Worm (Caenorhabditis elegans) whole organism, young adult: ENCODE results near the gene F56C9.8.
A peak's percentile ranks its signal among the peaks of the same experiment; 100 is the strongest.

Experiments used
- F49E8.2 ChIP-seq: sonication (generic microtip); optimal IDR thresholded peaks from 3 replicates; lab custom pipeline; 2017; ENCODE audit warnings: missing genetic modification characterization, mild to moderate bottlenecking, missing compliant biosample characterization, antibody characterized with exemption, moderate library complexity; ENCODE audit not compliant: insufficient read depth
- F55B11.4 ChIP-seq: sonication (generic microtip); optimal IDR thresholded peaks from 2 replicates; lab custom pipeline; 2016; ENCODE audit warnings: missing compliant biosample characterization, missing genetic modification characterization, borderline replicate concordance; ENCODE audit not compliant: insufficient read depth
- K11D2.4 ChIP-seq: fragments of 200-800 bp; sonication (Bioruptor generic); IDR thresholded peaks from 2 replicates; pipeline ENCODE4 v1.3.6; 2022; ENCODE audit warnings: missing genetic modification reagents, missing genetic modification characterization, missing compliant biosample characterization
- K12H6.12 ChIP-seq: fragments of 200-800 bp; sonication (Bioruptor generic); optimal IDR thresholded peaks from 2 replicates; lab custom pipeline; 2018; ENCODE audit warnings: mild to moderate bottlenecking, missing genetic modification characterization, missing compliant biosample characterization
- T26A5.8 ChIP-seq: sonication (generic microtip); optimal IDR thresholded peaks from 2 replicates; lab custom pipeline; 2016; ENCODE audit warnings: missing genetic modification characterization, missing compliant biosample characterization
- ZK185.1 ChIP-seq: sonication (generic microtip); optimal IDR thresholded peaks from 2 replicates; lab custom pipeline; 2016; ENCODE audit warnings: mild to moderate bottlenecking, missing genetic modification characterization, missing compliant biosample characterization; ENCODE audit not compliant: poor library complexity, severe bottlenecking
- bed-2 ChIP-seq: fragments of 200-800 bp; sonication (Bioruptor generic); IDR thresholded peaks from 2 replicates; pipeline ENCODE4 v1.3.6; 2022; ENCODE audit warnings: missing genetic modification reagents, missing genetic modification characterization, missing compliant biosample characterization
- ceh-40 ChIP-seq: fragments of 200-800 bp; sonication (Bioruptor generic); IDR thresholded peaks from 2 replicates; pipeline ENCODE4 v1.3.6; 2022; ENCODE audit warnings: missing genetic modification characterization, missing compliant biosample characterization
- ceh-58 ChIP-seq: fragments of 200-800 bp; sonication (Bioruptor generic); IDR thresholded peaks from 2 replicates; pipeline ENCODE4 v1.3.6; 2022; ENCODE audit warnings: missing genetic modification characterization, missing compliant biosample characterization
- ceh-91 ChIP-seq: fragments of 200-800 bp; sonication (Bioruptor generic); IDR thresholded peaks from 2 replicates; pipeline ENCODE4 v1.3.6; 2022; ENCODE audit warnings: missing genetic modification reagents, missing genetic modification characterization, missing compliant biosample characterization
- dox-1 ChIP-seq: fragments of 200-800 bp; sonication (Bioruptor generic); IDR thresholded peaks from 2 replicates; pipeline ENCODE4 v1.3.6; 2022; ENCODE audit warnings: missing genetic modification reagents, missing genetic modification characterization, missing compliant biosample characterization
- dpl-1 ChIP-seq: fragments of 150-350 bp; optimal IDR thresholded peaks from 2 replicates; lab custom pipeline; 2014; ENCODE audit warnings: missing biosample characterization, missing genetic modification reagents, missing genetic modification characterization
- efl-1 ChIP-seq: fragments of 150-350 bp; optimal IDR thresholded peaks from 2 replicates; lab custom pipeline; 2014; ENCODE audit warnings: missing biosample characterization, missing genetic modification reagents, missing genetic modification characterization
- ekl-4 ChIP-seq: fragments of 200-800 bp; sonication (Bioruptor generic); IDR thresholded peaks from 2 replicates; pipeline ENCODE4 v1.3.6; 2022; ENCODE audit warnings: missing genetic modification reagents, missing genetic modification characterization, missing compliant biosample characterization
- ets-4 ChIP-seq: fragments of 200-800 bp; sonication (Bioruptor generic); optimal IDR thresholded peaks from 2 replicates; lab custom pipeline; 2018; ENCODE audit warnings: mild to moderate bottlenecking, missing genetic modification characterization, missing compliant biosample characterization
- hlh-26 ChIP-seq: fragments of 200-800 bp; sonication (Bioruptor generic); conservative IDR thresholded peaks from 2 replicates; pipeline ENCODE4 v1.3.6; 2022; ENCODE audit warnings: missing genetic modification reagents, missing genetic modification characterization, missing compliant biosample characterization
- hmg-1.2 ChIP-seq: fragments of 200-800 bp; sonication (Bioruptor generic); IDR thresholded peaks from 2 replicates; pipeline ENCODE4 v1.3.6; 2022; ENCODE audit warnings: missing genetic modification reagents, missing genetic modification characterization, missing compliant biosample characterization
- hsf-1 ChIP-seq: fragments of 200-800 bp; sonication (Bioruptor generic); IDR thresholded peaks from 2 replicates; pipeline ENCODE4 v1.3.6; 2022; ENCODE audit warnings: missing genetic modification reagents, missing genetic modification characterization, missing compliant biosample characterization
- lin-26 ChIP-seq: fragments of 200-800 bp; sonication (Bioruptor generic); IDR thresholded peaks from 2 replicates; pipeline ENCODE4 v1.3.6; 2022; ENCODE audit warnings: missing genetic modification reagents, missing genetic modification characterization, missing compliant biosample characterization
- lin-40 ChIP-seq: sonication (generic microtip); optimal IDR thresholded peaks from 2 replicates; lab custom pipeline; 2016; ENCODE audit warnings: missing genetic modification characterization, mild to moderate bottlenecking, missing compliant biosample characterization, missing genotype, missing genetic modification reagents
- lin-54 ChIP-seq: fragments of 200-800 bp; sonication (Bioruptor generic); optimal IDR thresholded peaks from 2 replicates; lab custom pipeline; 2018; ENCODE audit warnings: mild to moderate bottlenecking, missing genetic modification characterization, missing compliant biosample characterization
- lsl-1 ChIP-seq: fragments of 200-800 bp; sonication (Bioruptor generic); optimal IDR thresholded peaks from 2 replicates; lab custom pipeline; 2018; ENCODE audit warnings: mild to moderate bottlenecking, missing genetic modification characterization, moderate library complexity, missing compliant biosample characterization
- madf-10 ChIP-seq: sonication (generic microtip); optimal IDR thresholded peaks from 2 replicates; lab custom pipeline; 2016; ENCODE audit warnings: mild to moderate bottlenecking, missing genetic modification characterization, missing compliant biosample characterization
- madf-6 ChIP-seq: fragments of 200-800 bp; sonication (Bioruptor generic); IDR thresholded peaks from 2 replicates; pipeline ENCODE4 v1.3.6; 2022; ENCODE audit warnings: missing genetic modification reagents, missing genetic modification characterization, missing compliant biosample characterization
- nhr-179 ChIP-seq: sonication (generic microtip); optimal IDR thresholded peaks from 2 replicates; lab custom pipeline; 2016; ENCODE audit warnings: mild to moderate bottlenecking, missing genetic modification characterization, missing compliant biosample characterization
- nhr-27 ChIP-seq: fragments of 200-800 bp; sonication (Bioruptor generic); optimal IDR thresholded peaks from 2 replicates; lab custom pipeline; 2018; ENCODE audit warnings: mild to moderate bottlenecking, missing genetic modification characterization, moderate library complexity, missing compliant biosample characterization
- nhr-80 ChIP-seq: sonication (generic microtip); optimal IDR thresholded peaks from 2 replicates; lab custom pipeline; 2016; ENCODE audit warnings: missing genetic modification characterization, missing compliant biosample characterization
- pha-4 ChIP-seq: fragments of 150-350 bp; sonication (generic microtip); optimal IDR thresholded peaks from 2 replicates; lab custom pipeline; 2014; ENCODE audit warnings: missing biosample characterization, missing genetic modification reagents, missing genetic modification characterization
- snpc-1.3 ChIP-seq: sonication (generic microtip); optimal IDR thresholded peaks from 2 replicates; lab custom pipeline; 2017; ENCODE audit warnings: missing genetic modification characterization, mild to moderate bottlenecking, missing compliant biosample characterization, antibody characterized with exemption, moderate library complexity, missing genotype, missing genetic modification reagents; ENCODE audit not compliant: insufficient read depth
- snpc-3.4 ChIP-seq: sonication (generic microtip); optimal IDR thresholded peaks from 2 replicates; lab custom pipeline; 2017; ENCODE audit warnings: missing genetic modification characterization, mild to moderate bottlenecking, missing compliant biosample characterization, antibody characterized with exemption, moderate library complexity, missing genotype, missing genetic modification reagents
- snpc-4 ChIP-seq, 5 experiments: fragments of 150-350 bp in 1 of 5; sonication (generic microtip) in 4 of 5; optimal IDR thresholded peaks; 2 replicates each; lab custom pipeline; 2014 to 2018; ENCODE audit warnings: missing genetic modification characterization in 5 of 5, missing biosample characterization in 3 of 5, antibody characterized with exemption in 2 of 5, mild to moderate bottlenecking in 2 of 5, missing compliant biosample characterization in 2 of 5, missing genotype in 2 of 5, moderate library complexity in 2 of 5, missing genetic modification reagents in 1 of 5
- tbp1 ChIP-seq: fragments of 200-800 bp; sonication (Bioruptor generic); optimal IDR thresholded peaks from 2 replicates; lab custom pipeline; 2018; ENCODE audit warnings: mild to moderate bottlenecking, missing genetic modification characterization, missing compliant biosample characterization
- unc-130 ChIP-seq: sonication (generic microtip); optimal IDR thresholded peaks from 2 replicates; lab custom pipeline; 2016; ENCODE audit warnings: missing genetic modification reagents, missing genetic modification characterization, missing compliant biosample characterization
- zim-3 ChIP-seq: sonication (generic microtip); optimal IDR thresholded peaks from 2 replicates; lab custom pipeline; 2017; ENCODE audit warnings: mild to moderate bottlenecking, missing genetic modification characterization, moderate library complexity, missing compliant biosample characterization
- ztf-28 ChIP-seq: fragments of 200-800 bp; sonication (Bioruptor generic); IDR thresholded peaks from 2 replicates; pipeline ENCODE4 v1.3.6; 2022; ENCODE audit warnings: missing genetic modification reagents, missing genetic modification characterization, missing compliant biosample characterization
- ztf-6 ChIP-seq: fragments of 200-800 bp; sonication (Bioruptor generic); IDR thresholded peaks from 2 replicates; pipeline ENCODE4 v1.3.6; 2022; ENCODE audit warnings: missing genetic modification reagents, missing genetic modification characterization, missing compliant biosample characterization

Gene F56C9.8

ce11 chrIII:7323331-7323730 lies 4.0 kb upstream of the F56C9.8 start:
- peak; percentile 24 for TF ChIP-seq nhr-80
- TF ChIP-seq dox-1 (GFP tag; lab: Robert Waterston, UW) = no peak

ce11 chrIII:7322018-7322417 lies 2.7 kb upstream of the F56C9.8 start:
- TF ChIP-seq pha-4 (tag; lab: Kevin White, UChicago) = peak; percentile 7
- no peak for TF ChIP-seq ZK185.1 (tag; lab: Kevin White, UChicago)
- TF ChIP-seq madf-10 (tag; lab: Kevin White, UChicago) = no peak
- no peak for TF ChIP-seq ceh-40 (GFP tag; lab: Robert Waterston, UW)

- TF ChIP-seq K12H6.12 (no peak), nhr-80 (peak; percentile 63)
Measured at ce11 chrIII:7317354-7317753, 2.0 kb downstream of the F56C9.8 start.

DNA sequence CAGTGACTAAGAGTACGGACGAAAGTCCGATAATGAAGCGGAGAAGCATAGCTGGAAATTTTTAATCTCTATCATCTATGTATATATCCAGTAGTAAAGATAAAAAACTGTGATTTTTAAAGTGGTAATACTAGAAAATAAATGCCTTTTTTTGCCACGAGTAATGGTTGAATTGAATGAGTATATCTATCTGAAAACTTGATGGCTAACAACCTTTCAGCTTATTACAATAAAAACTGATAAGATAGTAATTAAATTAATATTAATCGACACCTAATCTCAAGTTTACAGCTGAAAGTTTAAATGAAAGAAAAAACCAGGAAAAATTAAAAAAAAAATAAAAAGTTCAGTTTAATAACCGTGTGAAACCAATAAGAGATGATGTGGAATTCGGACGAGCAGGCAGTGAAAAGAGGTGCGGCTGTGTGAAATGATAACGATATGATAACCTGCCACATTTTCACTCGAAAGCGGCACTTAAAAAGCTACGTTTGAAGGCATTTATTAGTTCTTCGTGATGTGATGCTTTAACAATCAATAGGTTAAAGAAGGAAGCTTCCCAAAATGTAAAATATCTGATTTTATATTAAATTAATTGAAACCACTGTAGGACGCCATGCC lies 4.3 kb downstream of the F56C9.8 start, which contains the start of gene nspg-6:
nspg-6 (minus strand) TSS at position 51 of the 621 bp plus-strand sequence.
- no peak for TF ChIP-seq F55B11.4
- TF ChIP-seq hlh-26 (GFP tag; lab: Robert Waterston, UW) = no peak
- TF ChIP-seq nhr-80 = peak; percentile 75
- no peak for TF ChIP-seq snpc-1.3
- no peak for TF ChIP-seq ceh-91 (GFP tag; lab: Robert Waterston, UW)
- TF ChIP-seq, all 124 proteins: peak for 1

DNA sequence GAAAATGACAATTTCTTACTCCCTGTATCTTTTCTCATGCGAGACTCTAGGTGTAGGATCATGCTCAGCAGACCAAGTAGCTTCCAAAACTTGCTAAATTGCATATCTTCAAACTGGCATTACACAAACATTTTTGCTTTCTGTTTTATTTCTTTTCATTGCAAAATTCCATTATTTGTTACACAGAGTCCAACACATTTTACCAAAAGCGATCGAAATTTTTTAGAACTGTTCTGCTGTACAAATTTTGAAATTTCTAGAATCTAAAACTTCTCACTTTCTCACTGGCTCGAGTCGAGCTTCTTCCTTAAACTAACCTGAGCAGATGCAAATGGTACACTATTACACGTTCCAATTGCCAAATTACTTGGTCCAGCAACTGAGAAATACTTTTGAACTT lies 4.8 kb downstream of the F56C9.8 start:
- no peak for TF ChIP-seq ztf-6 (GFP tag; lab: Robert Waterston, UW)
- no peak for TF ChIP-seq unc-130 (GFP tag; lab: Kevin White, UChicago)

- TF ChIP-seq dox-1 (GFP tag; lab: Robert Waterston, UW) = 0 out of 2 replicates have a peak, but pooled peaks have one; percentile 4
- TF ChIP-seq T26A5.8 (tag; lab: Kevin White, UChicago) = no peak
- no peak for TF ChIP-seq ets-4 (GFP tag; lab: Kevin White, UChicago)
- no peak for TF ChIP-seq ceh-58 (GFP tag; lab: Robert Waterston, UW)
- peak; percentile 91 for TF ChIP-seq lsl-1 (GFP tag; lab: Kevin White, UChicago)
- peak; percentile 91 for TF ChIP-seq madf-6 (GFP tag; lab: Robert Waterston, UW)
- no peak for TF ChIP-seq ztf-28 (GFP tag; lab: Robert Waterston, UW)
- no peak for TF ChIP-seq bed-2
- TF ChIP-seq efl-1 (GFP tag; lab: Kevin White, UChicago) = peak; percentile 95
- 0 out of 2 replicates have a peak, but pooled peaks have one; percentile 19 for TF ChIP-seq hsf-1
- peak; percentile 49 for TF ChIP-seq snpc-3.4 (tag; lab: Kevin White, UChicago)
- no peak for TF ChIP-seq nhr-27
- 0 out of 2 replicates have a peak, but pooled peaks have one; percentile 12 for TF ChIP-seq lin-26
- no peak for TF ChIP-seq lin-40 (tag; lab: Kevin White, UChicago)
- no peak for TF ChIP-seq zim-3 (tag; lab: Kevin White, UChicago)
- peak; percentile 16 for TF ChIP-seq tbp1 (GFP tag; lab: Kevin White, UChicago)
- TF ChIP-seq nhr-179 = no peak
- peak; percentile 12; the same call in 1 of the 2 replicates for TF ChIP-seq hmg-1.2 (GFP tag; lab: Robert Waterston, UW)
- TF ChIP-seq ekl-4 (GFP tag; lab: Robert Waterston, UW) = 0 out of 2 replicates have a peak, but pooled peaks have one; percentile 40
- TF ChIP-seq snpc-4 (GFP tag; optimal IDR thresholded peaks at IDR 0.05; lab: Kevin White, UChicago) = no peak
- peak in 1 of 4 experiments; percentile 12 for TF ChIP-seq snpc-4 (tag; optimal IDR thresholded peaks at IDR 0.05; lab: Kevin White, UChicago)
- peak; percentile 79 for TF ChIP-seq F49E8.2 (tag; lab: Kevin White, UChicago)
- TF ChIP-seq lin-54 (GFP tag; lab: Kevin White, UChicago) = peak; percentile 50
- peak; percentile 81 for TF ChIP-seq ceh-91 (GFP tag; lab: Robert Waterston, UW)
- TF ChIP-seq K11D2.4 (GFP tag; lab: Robert Waterston, UW) = no peak
- no peak for TF ChIP-seq unc-130 (GFP tag; lab: Kevin White, UChicago)
- TF ChIP-seq dpl-1 (GFP tag; lab: Kevin White, UChicago) = peak; percentile 70
Measured at ce11 chrIII:7310662-7311340, 8.5 kb downstream of the F56C9.8 start, which contains the start of the genes F56C9.6 and F56C9.3. F56C9.6 (minus strand) TSS chrIII:7310773. F56C9.3 (plus strand) TSS chrIII:7311290.
